Fruit fly (Drosophila melanogaster) whole organism, embryonic: Measurements from ENCODE around the gene Jon65Aiii.

Experiments used
- Aef1 ChIP-seq: fragments of 200-800 bp; sonication (Bioruptor generic); IDR thresholded peaks from 3 replicates; pipeline ENCODE4 v1.3.6; 2022; ENCODE audit warnings: missing biosample characterization, missing genetic modification characterization
- Atf6 ChIP-seq: fragments of 200-800 bp; sonication (Bioruptor generic); IDR thresholded peaks from 2 replicates; pipeline ENCODE4 v1.3.6; 2022; ENCODE audit warnings: missing biosample characterization, missing genetic modification characterization
- Awh ChIP-seq: fragments of 200-800 bp; sonication (Bioruptor generic); IDR thresholded peaks from 2 replicates; pipeline ENCODE4, ENCODE4 v1.3.6; 2022; ENCODE audit warnings: missing biosample characterization, missing genetic modification characterization
- CG11723 ChIP-seq: fragments of 200-800 bp; sonication (Bioruptor generic); optimal IDR thresholded peaks from 2 replicates; lab custom pipeline; 2017; ENCODE audit warnings: missing biosample characterization, mild to moderate bottlenecking, missing genetic modification characterization
- CG14014 ChIP-seq: fragments of 200-800 bp; sonication (Bioruptor generic); IDR thresholded peaks from 2 replicates; pipeline ENCODE4 v1.3.6; 2022; ENCODE audit warnings: missing biosample characterization, missing genetic modification characterization
- CG14667 ChIP-seq: fragments of 200-800 bp; sonication (Bioruptor generic); IDR thresholded peaks from 2 replicates; pipeline ENCODE4 v1.3.6; 2022; ENCODE audit warnings: missing biosample characterization, missing genetic modification characterization
- CG15269 ChIP-seq: fragments of 200-800 bp; sonication (Bioruptor generic); optimal IDR thresholded peaks from 2 replicates; lab custom pipeline; 2018; ENCODE audit warnings: missing biosample characterization, mild to moderate bottlenecking, missing genetic modification characterization, moderate library complexity
- CG15601 ChIP-seq: fragments of 200-800 bp; sonication (Bioruptor generic); optimal IDR thresholded peaks from 3 replicates; lab custom pipeline; 2019; ENCODE audit warnings: missing biosample characterization, mild to moderate bottlenecking, missing genetic modification characterization, moderate library complexity
- CG1602 ChIP-seq: fragments of 200-800 bp; sonication (Bioruptor generic); optimal IDR thresholded peaks from 3 replicates; lab custom pipeline; 2016; ENCODE audit warnings: missing biosample characterization, missing genetic modification characterization
- CG17359 ChIP-seq: fragments of 200-800 bp; sonication (Bioruptor generic); optimal IDR thresholded peaks from 3 replicates; lab custom pipeline; 2018; ENCODE audit warnings: missing biosample characterization, mild to moderate bottlenecking, missing genetic modification characterization, moderate library complexity
- CG17361 ChIP-seq: fragments of 200-800 bp; sonication (Bioruptor generic); IDR thresholded peaks from 3 replicates; pipeline ENCODE4 v1.3.6; 2022; ENCODE audit warnings: missing biosample characterization, missing genetic modification characterization
- CG17568 ChIP-seq: fragments of 200-800 bp; sonication (Bioruptor generic); optimal IDR thresholded peaks from 2 replicates; lab custom pipeline; 2018; ENCODE audit warnings: missing biosample characterization, mild to moderate bottlenecking, missing genetic modification characterization, moderate library complexity
- CG18011 ChIP-seq: fragments of 200-800 bp; sonication (Bioruptor generic); optimal IDR thresholded peaks from 2 replicates; lab custom pipeline; 2017; ENCODE audit warnings: missing biosample characterization, missing genetic modification characterization, mild to moderate bottlenecking, moderate library complexity, missing genotype
- CG3281 ChIP-seq: fragments of 200-800 bp; sonication (Bioruptor generic); optimal IDR thresholded peaks from 3 replicates; lab custom pipeline; 2017; ENCODE audit warnings: missing biosample characterization, mild to moderate bottlenecking, missing genetic modification characterization
- CG33557 ChIP-seq: fragments of 200-800 bp; sonication (Bioruptor generic); optimal IDR thresholded peaks from 2 replicates; lab custom pipeline; 2019; ENCODE audit warnings: missing biosample characterization, mild to moderate bottlenecking, missing genetic modification characterization, moderate library complexity
- CG3838 ChIP-seq: fragments of 200-800 bp; sonication (Bioruptor generic); optimal IDR thresholded peaks from 3 replicates; lab custom pipeline; 2016; ENCODE audit warnings: missing biosample characterization, missing genetic modification characterization
- CG6175 ChIP-seq: fragments of 200-800 bp; sonication (Bioruptor generic); IDR thresholded peaks from 3 replicates; pipeline ENCODE4 v1.3.6; 2022; ENCODE audit warnings: missing biosample characterization, missing genetic modification characterization
- CG6765 ChIP-seq: fragments of 200-800 bp; sonication (Bioruptor generic); optimal IDR thresholded peaks from 3 replicates; lab custom pipeline; 2017; ENCODE audit warnings: missing biosample characterization, mild to moderate bottlenecking, missing genetic modification characterization
- CG8944 ChIP-seq: fragments of 200-800 bp; sonication (Bioruptor generic); optimal IDR thresholded peaks from 3 replicates; lab custom pipeline; 2016; ENCODE audit warnings: missing biosample characterization, missing genetic modification characterization
- CG9817 ChIP-seq: fragments of 200-800 bp; sonication (Bioruptor generic); optimal IDR thresholded peaks from 2 replicates; lab custom pipeline; 2018; ENCODE audit warnings: missing biosample characterization, mild to moderate bottlenecking, missing genetic modification characterization, moderate library complexity
- Chrac-16 ChIP-seq: fragments of 200-800 bp; sonication (Bioruptor generic); optimal IDR thresholded peaks from 3 replicates; lab custom pipeline; 2016; ENCODE audit warnings: missing biosample characterization, missing genetic modification characterization
- Dad ChIP-seq: fragments of 200-800 bp; sonication (Bioruptor generic); optimal IDR thresholded peaks from 3 replicates; lab custom pipeline; 2016; ENCODE audit warnings: missing biosample characterization, missing genetic modification characterization
- Fer2 ChIP-seq: fragments of 200-800 bp; sonication (Bioruptor generic); optimal IDR thresholded peaks from 2 replicates; lab custom pipeline; 2018; ENCODE audit warnings: missing biosample characterization, mild to moderate bottlenecking, missing genetic modification characterization, moderate library complexity
- HLH54F ChIP-seq: fragments of 200-800 bp; sonication (Bioruptor generic); optimal IDR thresholded peaks from 3 replicates; lab custom pipeline; 2016; ENCODE audit warnings: missing biosample characterization, missing genetic modification characterization
- HmgD ChIP-seq: fragments of 200-800 bp; sonication (Bioruptor generic); optimal IDR thresholded peaks from 3 replicates; lab custom pipeline; 2016; ENCODE audit warnings: missing biosample characterization, missing genetic modification characterization
- Hr78 ChIP-seq, 2 experiments: fragments of 200-800 bp in 1 of 2; fragments of >200 bp in 1 of 2; sonication (Bioruptor generic) in 1 of 2; optimal IDR thresholded peaks; 2 replicates each; lab custom pipeline; 2017 to 2019; ENCODE audit warnings: missing biosample characterization in 2 of 2, missing genetic modification characterization in 2 of 2, mild to moderate bottlenecking in 1 of 2, moderate library complexity in 1 of 2
- Lhr ChIP-seq: fragments of 200-800 bp; sonication (Bioruptor generic); optimal IDR thresholded peaks from 3 replicates; lab custom pipeline; 2017; ENCODE audit warnings: mild to moderate bottlenecking, missing biosample characterization, missing genetic modification reagents, missing genetic modification characterization
- MESR4 ChIP-seq: fragments of 200-800 bp; sonication (Bioruptor generic); optimal IDR thresholded peaks from 2 replicates; lab custom pipeline; 2018; ENCODE audit warnings: missing biosample characterization, mild to moderate bottlenecking, missing genetic modification characterization, moderate library complexity
- Mrtf ChIP-seq: fragments of 200-800 bp; sonication (Bioruptor generic); IDR thresholded peaks from 3 replicates; pipeline ENCODE4 v1.3.6; 2022; ENCODE audit warnings: missing biosample characterization, missing genetic modification characterization
- Nf-YC ChIP-seq: fragments of 200-800 bp; optimal IDR thresholded peaks from 3 replicates; lab custom pipeline; 2019; ENCODE audit warnings: missing biosample characterization, mild to moderate bottlenecking, missing genetic modification characterization, moderate library complexity
- Sry-β ChIP-seq: fragments of 200-800 bp; sonication (Bioruptor generic); optimal IDR thresholded peaks from 2 replicates; lab custom pipeline; 2018; ENCODE audit warnings: missing biosample characterization, mild to moderate bottlenecking, missing genetic modification characterization, moderate library complexity
- Taf1 ChIP-seq: fragments of 200-800 bp; sonication (Bioruptor generic); IDR thresholded peaks from 2 replicates; pipeline ENCODE4 v1.3.6; 2022; ENCODE audit warnings: missing biosample characterization, missing genetic modification characterization
- Trl ChIP-seq, 3 experiments: fragments of >200 bp in 2 of 3; fragments of 200-800 bp in 1 of 3; sonication (Bioruptor generic) in 1 of 3; optimal IDR thresholded peaks; 2 replicates in 1 of 3; 3 replicates in 2 of 3; lab custom pipeline; 2016 to 2017; ENCODE audit warnings: missing biosample characterization in 1 of 3, missing genetic modification characterization in 1 of 3
- ato ChIP-seq: fragments of 200-800 bp; sonication (Bioruptor generic); IDR thresholded peaks from 2 replicates; pipeline ENCODE4 v1.3.6; 2022; ENCODE audit warnings: missing biosample characterization, missing genetic modification characterization; ENCODE audit not compliant: partially characterized antibody
- dysf ChIP-seq: fragments of 200-800 bp; sonication (Bioruptor generic); IDR thresholded peaks from 3 replicates; pipeline ENCODE4 v1.3.6; 2022; ENCODE audit warnings: missing biosample characterization, missing genetic modification characterization
- en ChIP-seq: fragments of 200-800 bp; sonication (Bioruptor generic); optimal IDR thresholded peaks from 2 replicates; lab custom pipeline; 2016; ENCODE audit warnings: missing biosample characterization, missing genetic modification characterization
- fd96Cb ChIP-seq: fragments of 200-800 bp; sonication (Bioruptor generic); optimal IDR thresholded peaks from 2 replicates; lab custom pipeline; 2018; ENCODE audit warnings: missing biosample characterization, mild to moderate bottlenecking, missing genetic modification characterization, moderate library complexity
- fu2 ChIP-seq: fragments of 200-800 bp; sonication (Bioruptor generic); optimal IDR thresholded peaks from 2 replicates; lab custom pipeline; 2016; ENCODE audit warnings: missing biosample characterization, missing genetic modification characterization
- ind ChIP-seq: fragments of 200-800 bp; sonication (Bioruptor generic); optimal IDR thresholded peaks from 3 replicates; lab custom pipeline; 2016; ENCODE audit warnings: missing biosample characterization, missing genetic modification characterization
- nerfin-1 ChIP-seq: fragments of 200-800 bp; sonication (Bioruptor generic); optimal IDR thresholded peaks from 3 replicates; lab custom pipeline; 2019; ENCODE audit warnings: missing biosample characterization, mild to moderate bottlenecking, missing genetic modification characterization, moderate library complexity
- nmo ChIP-seq: fragments of 200-800 bp; sonication (Bioruptor generic); optimal IDR thresholded peaks from 2 replicates; lab custom pipeline; 2018; ENCODE audit warnings: missing biosample characterization, mild to moderate bottlenecking, missing genetic modification characterization, moderate library complexity
- nom ChIP-seq: fragments of 200-800 bp; sonication (Bioruptor generic); optimal IDR thresholded peaks from 2 replicates; lab custom pipeline; 2017; ENCODE audit warnings: missing biosample characterization, missing genetic modification characterization, mild to moderate bottlenecking, moderate library complexity, missing genetic modification reagents
- org-1 ChIP-seq: fragments of 200-800 bp; sonication (Bioruptor generic); optimal IDR thresholded peaks from 2 replicates; lab custom pipeline; 2017; ENCODE audit warnings: missing biosample characterization, missing genetic modification characterization
- pb ChIP-seq: fragments of 200-800 bp; sonication (Bioruptor generic); optimal IDR thresholded peaks from 3 replicates; lab custom pipeline; 2016; ENCODE audit warnings: missing biosample characterization, missing genetic modification characterization
- pnt ChIP-seq: fragments of 200-800 bp; sonication (Bioruptor generic); optimal IDR thresholded peaks from 3 replicates; lab custom pipeline; 2016; ENCODE audit warnings: missing biosample characterization, missing genetic modification characterization
- prd ChIP-seq, 3 experiments: fragments of >200 bp in 2 of 3; fragments of 200-800 bp in 1 of 3; sonication (Bioruptor generic) in 1 of 3; optimal IDR thresholded peaks in 2 of 3; IDR thresholded peaks in 1 of 3; 2 replicates in 2 of 3; 3 replicates in 1 of 3; pipeline versions ENCODE4 v1.3.6 to Lab custom; 2017 to 2022; ENCODE audit warnings: missing biosample characterization in 1 of 3, missing genetic modification characterization in 1 of 3
- sens ChIP-seq: fragments of 200-800 bp; sonication (Bioruptor generic); peaks from one replicate; lab custom pipeline; 2016; ENCODE audit warnings: missing biosample characterization, missing genetic modification characterization
- seq ChIP-seq: fragments of 200-800 bp; sonication (Bioruptor generic); IDR thresholded peaks from 2 replicates; pipeline ENCODE4 v1.3.6; 2022; ENCODE audit warnings: missing biosample characterization, missing genetic modification characterization
- sr ChIP-seq: fragments of 200-800 bp; sonication (Bioruptor generic); IDR thresholded peaks from 3 replicates; pipeline ENCODE4 v1.3.6; 2022; ENCODE audit warnings: missing biosample characterization, missing genetic modification characterization
- trem ChIP-seq: fragments of 200-800 bp; optimal IDR thresholded peaks from 3 replicates; lab custom pipeline; 2019; ENCODE audit warnings: missing biosample characterization, mild to moderate bottlenecking, missing genetic modification characterization, moderate library complexity

Jon65Aiii gene

DNA sequence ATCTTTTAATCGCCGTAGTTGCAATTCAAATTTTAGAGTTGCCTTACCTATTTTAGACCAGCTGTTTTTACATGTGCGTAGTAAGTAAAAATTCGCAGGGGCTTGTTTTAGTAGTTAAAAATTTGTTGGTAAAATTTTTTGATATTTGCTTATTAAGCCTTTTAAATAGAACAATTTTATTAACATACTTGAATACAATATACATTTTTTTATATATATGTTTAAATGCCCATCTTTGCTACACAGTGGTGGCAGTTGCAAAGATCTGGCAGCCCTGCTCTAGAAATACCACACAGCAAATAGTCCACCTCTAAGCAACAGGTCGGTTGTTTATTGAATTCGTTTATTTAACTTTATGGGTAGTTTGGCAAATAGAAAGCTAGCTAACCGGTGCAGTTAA is 44.1 kb downstream of the Jon65Aiii start, which contains the start of the genes CG10467 and loj (continued):
- peak; percentile 96 for TF ChIP-seq CG17359 (tag; lab: Kevin White, UChicago)
- no peak; the same call in 1 of the 2 replicates for TF ChIP-seq ato (GFP tag; lab: Robert Waterston, UW)
- TF ChIP-seq dysf = peak; percentile 98
- peak; percentile 97 for TF ChIP-seq sens (GFP tag; lab: Kevin White, UChicago)
- TF ChIP-seq CG15269 = peak; percentile 95
- TF ChIP-seq HLH54F (GFP tag; lab: Kevin White, UChicago) = peak; percentile 86
- peak; percentile 91 for TF ChIP-seq CG3281 (GFP tag; lab: Kevin White, UChicago)
- TF ChIP-seq CG15601 (tag; lab: Kevin White, UChicago) = peak; percentile 93
- TF ChIP-seq HmgD = peak; percentile 49
- peak; percentile 96 for TF ChIP-seq Mrtf (GFP tag; lab: Robert Waterston, UW)
- TF ChIP-seq Atf6 = peak; percentile 93
- peak; percentile 81 for TF ChIP-seq CG8944
- no peak for TF ChIP-seq nom (GFP tag; lab: Kevin White, UChicago)
- peak; percentile 98 for TF ChIP-seq CG9817 (tag; lab: Kevin White, UChicago)
- peak; percentile 73 for TF ChIP-seq Dad (GFP tag; lab: Kevin White, UChicago)
- peak; percentile 98 for TF ChIP-seq ind (GFP tag; lab: Kevin White, UChicago)
- peak; percentile 95 for TF ChIP-seq trem (tag; lab: Kevin White, UChicago)
- peak; percentile 86 for TF ChIP-seq seq (GFP tag; lab: Robert Waterston, UW)
- TF ChIP-seq nmo (GFP tag; lab: Kevin White, UChicago) = peak; percentile 98
- peak; percentile 63; the same call in 1 of the 3 replicates for TF ChIP-seq sr
- peak; percentile 98 for TF ChIP-seq Aef1 (GFP tag; lab: Robert Waterston, UW)
- peak; percentile 37 for TF ChIP-seq Sry-β (GFP tag; lab: Kevin White, UChicago)
- TF ChIP-seq fd96Cb = peak; percentile 97
- TF ChIP-seq MESR4 (GFP tag; lab: Kevin White, UChicago) = no peak
- peak; percentile 82 for TF ChIP-seq pnt (GFP tag; lab: Kevin White, UChicago)
- TF ChIP-seq fu2 (GFP tag; lab: Kevin White, UChicago) = peak; percentile 76
- TF ChIP-seq CG11723 = peak; percentile 87
- TF ChIP-seq CG6175 (GFP tag; lab: Robert Waterston, UW) = peak; percentile 91
- peak; percentile 97 for TF ChIP-seq CG14667 (GFP tag; lab: Robert Waterston, UW)
- peak; percentile 97 for TF ChIP-seq Chrac-16 (GFP tag; lab: Kevin White, UChicago)
- TF ChIP-seq Hr78 (GFP tag; optimal IDR thresholded peaks at IDR 0.05; lab: Kevin White, UChicago) = no peak
- peak; percentile 86 for TF ChIP-seq CG18011 (GFP tag; lab: Kevin White, UChicago)
- peak; percentile 91 for TF ChIP-seq Awh
- TF ChIP-seq Trl (optimal IDR thresholded peaks at IDR 0.05; lab: Kevin White, UChicago) = no peak
- TF ChIP-seq Trl (GFP tag; optimal IDR thresholded peaks at IDR 0.05; lab: Kevin White, UChicago) = peak; percentile 76
- peak; percentile 87 for TF ChIP-seq Taf1
- peak; percentile 97 for TF ChIP-seq CG14014
- peak; percentile 81 for TF ChIP-seq CG17568 (GFP tag; lab: Kevin White, UChicago)
- peak; percentile 98 for TF ChIP-seq CG1602 (GFP tag; lab: Kevin White, UChicago)
- TF ChIP-seq Nf-YC (tag; lab: Kevin White, UChicago) = peak; percentile 80
- peak; percentile 93 for TF ChIP-seq nerfin-1
- peak; percentile 74 for TF ChIP-seq CG6765 (GFP tag; lab: Kevin White, UChicago)
- peak; percentile 92 for TF ChIP-seq CG33557
- TF ChIP-seq org-1 (GFP tag; lab: Kevin White, UChicago) = peak; percentile 75
- TF ChIP-seq CG3838 = peak; percentile 86
- TF ChIP-seq Fer2 (tag; lab: Kevin White, UChicago) = peak; percentile 94
- peak; percentile 2 for TF ChIP-seq pb (GFP tag; lab: Kevin White, UChicago)
- peak; percentile 90 for TF ChIP-seq Lhr (GFP tag; lab: Kevin White, UChicago)
- TF ChIP-seq en (GFP tag; lab: Kevin White, UChicago) = peak; percentile 44
- TF ChIP-seq CG17361 = peak; percentile 93
- no peak for TF ChIP-seq prd (optimal IDR thresholded peaks at IDR 0.05; lab: Kevin White, UChicago)
- TF ChIP-seq prd (GFP tag; IDR thresholded peaks at IDR 0.05; lab: Robert Waterston, UW) = peak; percentile 99
